Worm (Caenorhabditis elegans) whole organism, young adult: ENCODE results near the gene Y41C4A.11.

ENCODE experiments used
- B0019.2 ChIP-seq: fragments of 200-800 bp; sonication (Bioruptor generic); conservative IDR thresholded peaks from 2 replicates; pipeline ENCODE4 v1.3.6; 2022; ENCODE audit warnings: missing genetic modification reagents, missing genetic modification characterization, missing compliant biosample characterization
- B0035.1 ChIP-seq: sonication (generic microtip); optimal IDR thresholded peaks from 2 replicates; lab custom pipeline; 2016; ENCODE audit warnings: missing genetic modification characterization, mild to moderate bottlenecking, missing compliant biosample characterization, missing genotype, missing genetic modification reagents
- B0336.3 ChIP-seq: fragments of 200-800 bp; sonication (Bioruptor generic); IDR thresholded peaks from 2 replicates; pipeline ENCODE4 v1.3.6; 2022; ENCODE audit warnings: missing genetic modification characterization, missing compliant biosample characterization
- F22D6.2 ChIP-seq: sonication (generic microtip); optimal IDR thresholded peaks from 2 replicates; lab custom pipeline; 2016; ENCODE audit warnings: mild to moderate bottlenecking, missing genetic modification characterization, missing compliant biosample characterization
- F23B12.7 ChIP-seq: sonication (generic microtip); optimal IDR thresholded peaks from 2 replicates; lab custom pipeline; 2017; ENCODE audit warnings: missing genetic modification characterization, mild to moderate bottlenecking, missing compliant biosample characterization, antibody characterized with exemption, moderate library complexity; ENCODE audit not compliant: insufficient read depth
- F33H1.4 ChIP-seq: fragments of 200-800 bp; sonication (Bioruptor generic); IDR thresholded peaks from 2 replicates; pipeline ENCODE4 v1.3.6; 2022; ENCODE audit warnings: missing genetic modification reagents, missing genetic modification characterization, missing compliant biosample characterization
- F49E8.2 ChIP-seq: sonication (generic microtip); optimal IDR thresholded peaks from 3 replicates; lab custom pipeline; 2017; ENCODE audit warnings: missing genetic modification characterization, mild to moderate bottlenecking, missing compliant biosample characterization, antibody characterized with exemption, moderate library complexity; ENCODE audit not compliant: insufficient read depth
- K11D2.4 ChIP-seq: fragments of 200-800 bp; sonication (Bioruptor generic); IDR thresholded peaks from 2 replicates; pipeline ENCODE4 v1.3.6; 2022; ENCODE audit warnings: missing genetic modification reagents, missing genetic modification characterization, missing compliant biosample characterization
- Y56A3A.18 ChIP-seq: fragments of 200-800 bp; sonication (Bioruptor generic); IDR thresholded peaks from 2 replicates; pipeline ENCODE4 v1.3.6; 2022; ENCODE audit warnings: missing genetic modification reagents, missing genetic modification characterization, missing compliant biosample characterization
- Y67H2A.10 ChIP-seq: fragments of 200-800 bp; sonication (Bioruptor generic); conservative IDR thresholded peaks from 2 replicates; pipeline ENCODE4 v1.3.6; 2022; ENCODE audit warnings: missing genetic modification reagents, missing genetic modification characterization, missing compliant biosample characterization
- ama-1 ChIP-seq, 3 experiments: fragments of 150-350 bp in 1 of 3; sonication (generic microtip) in 2 of 3; optimal IDR thresholded peaks; 2 replicates each; lab custom pipeline; 2014 to 2018; ENCODE audit warnings: missing biosample characterization in 2 of 3, missing genetic modification characterization in 2 of 3, missing genetic modification reagents in 2 of 3
- aptf-3 ChIP-seq: fragments of 200-800 bp; sonication (Bioruptor generic); IDR thresholded peaks from 2 replicates; pipeline ENCODE4 v1.3.6; 2022; ENCODE audit warnings: missing genetic modification characterization, missing compliant biosample characterization
- atf-7 ChIP-seq: sonication (generic microtip); optimal IDR thresholded peaks from 2 replicates; lab custom pipeline; 2017; ENCODE audit warnings: mild to moderate bottlenecking, missing genetic modification characterization, missing compliant biosample characterization
- attf-6 ChIP-seq: fragments of 200-800 bp; sonication (Bioruptor generic); IDR thresholded peaks from 2 replicates; pipeline ENCODE4 v1.3.6; 2022; ENCODE audit warnings: missing genetic modification reagents, missing genetic modification characterization, missing compliant biosample characterization
- bed-1 ChIP-seq: fragments of 200-800 bp; sonication (Bioruptor generic); IDR thresholded peaks from 2 replicates; pipeline ENCODE4 v1.3.6; 2022; ENCODE audit warnings: missing genetic modification reagents, missing genetic modification characterization, missing compliant biosample characterization
- ccch-3 ChIP-seq: fragments of 200-800 bp; sonication (Bioruptor generic); optimal IDR thresholded peaks from 2 replicates; lab custom pipeline; 2018; ENCODE audit warnings: mild to moderate bottlenecking, missing genetic modification characterization, missing compliant biosample characterization
- cebp-1 ChIP-seq, 2 experiments: fragments of 200-800 bp in 1 of 2; sonication (Bioruptor generic) in 1 of 2; sonication (generic microtip) in 1 of 2; IDR thresholded peaks in 1 of 2; optimal IDR thresholded peaks in 1 of 2; 2 replicates each; pipeline versions ENCODE4 v1.3.6 to Lab custom; 2017 to 2022; ENCODE audit warnings: missing compliant biosample characterization in 2 of 2, missing genetic modification characterization in 2 of 2, mild to moderate bottlenecking in 1 of 2, missing genetic modification reagents in 1 of 2, moderate library complexity in 1 of 2
- ceh-40 ChIP-seq: fragments of 200-800 bp; sonication (Bioruptor generic); IDR thresholded peaks from 2 replicates; pipeline ENCODE4 v1.3.6; 2022; ENCODE audit warnings: missing genetic modification characterization, missing compliant biosample characterization
- ceh-58 ChIP-seq: fragments of 200-800 bp; sonication (Bioruptor generic); IDR thresholded peaks from 2 replicates; pipeline ENCODE4 v1.3.6; 2022; ENCODE audit warnings: missing genetic modification characterization, missing compliant biosample characterization
- ceh-79 ChIP-seq: sonication (generic microtip); optimal IDR thresholded peaks from 2 replicates; lab custom pipeline; 2017; ENCODE audit warnings: mild to moderate bottlenecking, missing genetic modification characterization, missing compliant biosample characterization
- chd-7 ChIP-seq: sonication (generic microtip); optimal IDR thresholded peaks from 2 replicates; lab custom pipeline; 2016; ENCODE audit warnings: mild to moderate bottlenecking, missing genetic modification characterization, moderate library complexity, missing compliant biosample characterization
- dpl-1 ChIP-seq: fragments of 150-350 bp; optimal IDR thresholded peaks from 2 replicates; lab custom pipeline; 2014; ENCODE audit warnings: missing biosample characterization, missing genetic modification reagents, missing genetic modification characterization
- efl-1 ChIP-seq: fragments of 150-350 bp; optimal IDR thresholded peaks from 2 replicates; lab custom pipeline; 2014; ENCODE audit warnings: missing biosample characterization, missing genetic modification reagents, missing genetic modification characterization
- egl-18 ChIP-seq: fragments of 200-800 bp; sonication (Bioruptor generic); IDR thresholded peaks from 2 replicates; pipeline ENCODE4 v1.3.6; 2022; ENCODE audit warnings: missing genetic modification reagents, missing genetic modification characterization, missing compliant biosample characterization
- egl-44 ChIP-seq: fragments of 200-800 bp; sonication (Bioruptor generic); IDR thresholded peaks from 2 replicates; pipeline ENCODE4 v1.3.6; 2022; ENCODE audit warnings: missing genetic modification reagents, missing genetic modification characterization, missing compliant biosample characterization
- ekl-4 ChIP-seq: fragments of 200-800 bp; sonication (Bioruptor generic); IDR thresholded peaks from 2 replicates; pipeline ENCODE4 v1.3.6; 2022; ENCODE audit warnings: missing genetic modification reagents, missing genetic modification characterization, missing compliant biosample characterization
- hmg-1.2 ChIP-seq: fragments of 200-800 bp; sonication (Bioruptor generic); IDR thresholded peaks from 2 replicates; pipeline ENCODE4 v1.3.6; 2022; ENCODE audit warnings: missing genetic modification reagents, missing genetic modification characterization, missing compliant biosample characterization
- hmg-20 ChIP-seq: fragments of 200-800 bp; sonication (Bioruptor generic); IDR thresholded peaks from 2 replicates; pipeline ENCODE4 v1.3.6; 2022; ENCODE audit warnings: missing genetic modification reagents, missing genetic modification characterization, missing compliant biosample characterization
- hsf-1 ChIP-seq: fragments of 200-800 bp; sonication (Bioruptor generic); IDR thresholded peaks from 2 replicates; pipeline ENCODE4 v1.3.6; 2022; ENCODE audit warnings: missing genetic modification reagents, missing genetic modification characterization, missing compliant biosample characterization
- lag-1 ChIP-seq: fragments of 200-800 bp; sonication (Bioruptor generic); IDR thresholded peaks from 2 replicates; pipeline ENCODE4 v1.3.6; 2022; ENCODE audit warnings: missing genetic modification reagents, missing genetic modification characterization, missing compliant biosample characterization
- let-607 ChIP-seq, 2 experiments: fragments of 200-800 bp in 1 of 2; sonication (Bioruptor generic) in 1 of 2; sonication (generic microtip) in 1 of 2; optimal IDR thresholded peaks; 2 replicates each; lab custom pipeline; 2016 to 2018; ENCODE audit warnings: mild to moderate bottlenecking in 2 of 2, missing compliant biosample characterization in 2 of 2, missing genetic modification characterization in 2 of 2, moderate library complexity in 2 of 2, missing genotype in 1 of 2
- lin-35 ChIP-seq, 3 experiments: fragments of 150-350 bp in 2 of 3; sonication (generic microtip) in 1 of 3; optimal IDR thresholded peaks; 2 replicates each; lab custom pipeline; 2014 to 2018; ENCODE audit warnings: missing biosample characterization in 3 of 3, missing genetic modification characterization in 3 of 3, missing genetic modification reagents in 3 of 3
- lin-40 ChIP-seq: sonication (generic microtip); optimal IDR thresholded peaks from 2 replicates; lab custom pipeline; 2016; ENCODE audit warnings: missing genetic modification characterization, mild to moderate bottlenecking, missing compliant biosample characterization, missing genotype, missing genetic modification reagents
- lir-1 ChIP-seq: fragments of 200-800 bp; sonication (Bioruptor generic); conservative IDR thresholded peaks from 2 replicates; pipeline ENCODE4 v1.3.6; 2022; ENCODE audit warnings: missing genetic modification reagents, missing genetic modification characterization, missing compliant biosample characterization
- madf-10 ChIP-seq: sonication (generic microtip); optimal IDR thresholded peaks from 2 replicates; lab custom pipeline; 2016; ENCODE audit warnings: mild to moderate bottlenecking, missing genetic modification characterization, missing compliant biosample characterization
- madf-3 ChIP-seq: fragments of 200-800 bp; sonication (Bioruptor generic); IDR thresholded peaks from 2 replicates; pipeline ENCODE4 v1.3.6; 2022; ENCODE audit warnings: missing genetic modification reagents, missing genetic modification characterization, missing compliant biosample characterization
- nhr-120 ChIP-seq: fragments of 200-800 bp; sonication (Bioruptor generic); IDR thresholded peaks from 2 replicates; pipeline ENCODE4 v1.3.6; 2022; ENCODE audit warnings: missing genetic modification characterization, missing compliant biosample characterization
- nhr-179 ChIP-seq: sonication (generic microtip); optimal IDR thresholded peaks from 2 replicates; lab custom pipeline; 2016; ENCODE audit warnings: mild to moderate bottlenecking, missing genetic modification characterization, missing compliant biosample characterization
- nhr-80 ChIP-seq: sonication (generic microtip); optimal IDR thresholded peaks from 2 replicates; lab custom pipeline; 2016; ENCODE audit warnings: missing genetic modification characterization, missing compliant biosample characterization
- sdz-38 ChIP-seq: sonication (generic microtip); optimal IDR thresholded peaks from 2 replicates; lab custom pipeline; 2016; ENCODE audit warnings: missing genotype, missing genetic modification characterization, missing compliant biosample characterization
- sea-2 ChIP-seq: fragments of 200-800 bp; sonication (Bioruptor generic); IDR thresholded peaks from 2 replicates; pipeline ENCODE4 v1.3.6; 2022; ENCODE audit warnings: missing genetic modification characterization, missing compliant biosample characterization
- snpc-1.1 ChIP-seq: sonication (generic microtip); optimal IDR thresholded peaks from 2 replicates; lab custom pipeline; 2017; ENCODE audit warnings: missing genetic modification characterization, mild to moderate bottlenecking, missing compliant biosample characterization, antibody characterized with exemption, moderate library complexity, missing genotype, missing genetic modification reagents; ENCODE audit not compliant: insufficient read depth
- sptf-2 ChIP-seq: fragments of 200-800 bp; sonication (Bioruptor generic); optimal IDR thresholded peaks from 2 replicates; lab custom pipeline; 2018; ENCODE audit warnings: mild to moderate bottlenecking, missing genetic modification characterization, missing compliant biosample characterization
- unc-130 ChIP-seq: sonication (generic microtip); optimal IDR thresholded peaks from 2 replicates; lab custom pipeline; 2016; ENCODE audit warnings: missing genetic modification reagents, missing genetic modification characterization, missing compliant biosample characterization
- zfh-2 ChIP-seq: fragments of 200-800 bp; sonication (Bioruptor generic); conservative IDR thresholded peaks from 2 replicates; pipeline ENCODE4 v1.3.6; 2022; ENCODE audit warnings: missing genetic modification reagents, missing genetic modification characterization, missing compliant biosample characterization
- zim-3 ChIP-seq: sonication (generic microtip); optimal IDR thresholded peaks from 2 replicates; lab custom pipeline; 2017; ENCODE audit warnings: mild to moderate bottlenecking, missing genetic modification characterization, moderate library complexity, missing compliant biosample characterization
- ztf-25 ChIP-seq: fragments of 200-800 bp; sonication (Bioruptor generic); IDR thresholded peaks from 2 replicates; pipeline ENCODE4 v1.3.6; 2022; ENCODE audit warnings: missing genetic modification reagents, missing genetic modification characterization, missing compliant biosample characterization
- ztf-26 ChIP-seq: sonication (generic microtip); optimal IDR thresholded peaks from 2 replicates; lab custom pipeline; 2017; ENCODE audit warnings: missing genetic modification characterization, missing compliant biosample characterization

Y41C4A.11 gene

ce11 chrIII:11694506-11694947 lies 25.1 kb upstream of the Y41C4A.11 start:
- TF ChIP-seq atf-7 (tag; lab: Kevin White, UChicago) (no peak), Y67H2A.10 (GFP tag; lab: Robert Waterston, UW) (no peak), bed-1 (GFP tag; lab: Robert Waterston, UW) (no peak), zfh-2 (GFP tag; lab: Robert Waterston, UW) (no peak), ama-1 (optimal IDR thresholded peaks at IDR 0.05; lab: Kevin White, UChicago) (no peak), ama-1 (GFP tag; optimal IDR thresholded peaks at IDR 0.05; lab: Kevin White, UChicago) (no peak), egl-44 (GFP tag; lab: Robert Waterston, UW) (no peak), madf-3 (GFP tag; lab: Robert Waterston, UW) (no peak), hmg-20 (0 out of 2 replicates have a peak, but pooled peaks have one; percentile 21), nhr-80 (tag; lab: Kevin White, UChicago) (no peak), hsf-1 (GFP tag; lab: Robert Waterston, UW) (0 out of 2 replicates have a peak, but pooled peaks have one; percentile 19), attf-6 (GFP tag; lab: Robert Waterston, UW) (no peak), F23B12.7 (tag; lab: Kevin White, UChicago) (no peak), B0019.2 (no peak), sea-2 (GFP tag; lab: Robert Waterston, UW) (no peak), ztf-26 (tag; lab: Kevin White, UChicago) (peak; percentile 52), snpc-1.1 (tag; lab: Kevin White, UChicago) (no peak), Y56A3A.18 (GFP tag; lab: Robert Waterston, UW) (no peak), lin-40 (tag; lab: Kevin White, UChicago) (no peak), egl-18 (GFP tag; lab: Robert Waterston, UW) (no peak), let-607 (tag; optimal IDR thresholded peaks at IDR 0.05; lab: Kevin White, UChicago) (no peak), efl-1 (GFP tag; lab: Kevin White, UChicago) (no peak), zim-3 (tag; lab: Kevin White, UChicago) (peak; percentile 51), unc-130 (no peak), ztf-25 (no peak), lag-1 (GFP tag; lab: Robert Waterston, UW) (no peak), sdz-38 (tag; lab: Kevin White, UChicago) (no peak), ekl-4 (GFP tag; lab: Robert Waterston, UW) (no peak), F22D6.2 (tag; lab: Kevin White, UChicago) (no peak), aptf-3 (GFP tag; lab: Robert Waterston, UW) (no peak), nhr-120 (GFP tag; lab: Robert Waterston, UW) (no peak), F49E8.2 (tag; lab: Kevin White, UChicago) (no peak), F33H1.4 (no peak), nhr-179 (tag; lab: Kevin White, UChicago) (no peak), madf-10 (tag; lab: Kevin White, UChicago) (no peak), lir-1 (GFP tag; lab: Robert Waterston, UW) (no peak), cebp-1 (GFP tag; IDR thresholded peaks at IDR 0.05; lab: Robert Waterston, UW) (no peak), cebp-1 (tag; optimal IDR thresholded peaks at IDR 0.05; lab: Kevin White, UChicago) (peak; percentile 23), ceh-79 (tag; lab: Kevin White, UChicago) (no peak), sptf-2 (GFP tag; lab: Kevin White, UChicago) (no peak), hmg-1.2 (GFP tag; lab: Robert Waterston, UW) (no peak), dpl-1 (GFP tag; lab: Kevin White, UChicago) (no peak), B0035.1 (tag; lab: Kevin White, UChicago) (no peak), ceh-58 (no peak), K11D2.4 (GFP tag; lab: Robert Waterston, UW) (peak; percentile 45; the same call in 1 of the 2 replicates), chd-7 (no peak), ceh-40 (no peak), B0336.3 (peak; percentile 65; the same call in 1 of the 2 replicates), ccch-3 (GFP tag; lab: Kevin White, UChicago) (no peak), lin-35 (GFP tag; optimal IDR thresholded peaks at IDR 0.05; lab: Kevin White, UChicago) (peak in 1 of 3 experiments; percentile 44)
